Worm (Caenorhabditis elegans): ENCODE measurements around the gene ttc-17.

DNA sequence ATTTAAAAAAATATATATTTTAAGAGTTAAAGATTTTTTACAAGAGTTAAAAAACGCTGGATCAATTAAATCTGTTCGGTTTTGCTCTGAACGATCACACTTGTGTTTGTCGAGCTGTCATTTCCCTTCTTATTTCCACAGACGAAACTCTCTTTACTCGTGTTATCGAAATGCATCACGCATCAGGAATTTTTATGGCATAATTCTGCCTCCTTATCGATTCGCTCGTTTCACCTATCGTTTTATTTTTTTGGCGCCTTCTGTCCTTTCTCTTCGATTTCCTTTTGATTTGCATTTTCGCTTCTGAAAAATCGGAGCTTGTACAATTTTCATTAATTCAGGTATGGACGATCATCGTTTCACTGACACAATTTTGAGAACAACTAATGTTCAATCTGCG, 8.5 kb upstream of the ttc-17 start:
- TF ChIP-seq hmg-11 (tag; optimal IDR thresholded peaks at IDR 0.05) (no peak), ceh-82 (tag; optimal IDR thresholded peaks at IDR 0.05) (no peak), zag-1 (tag; optimal IDR thresholded peaks at IDR 0.05) (no peak), elt-1 (tag; optimal IDR thresholded peaks at IDR 0.05) (no peak), sea-2 (GFP tag; optimal IDR thresholded peaks at IDR 0.05) (no peak), nhr-28 (tag; optimal IDR thresholded peaks at IDR 0.05) (no peak), snpc-4 (tag; optimal IDR thresholded peaks at IDR 0.05) (no peak), lin-15B (tag; optimal IDR thresholded peaks at IDR 0.05) (no peak), ama-1 (optimal IDR thresholded peaks at IDR 0.05) (no peak), lin-39 (tag; optimal IDR thresholded peaks at IDR 0.05) (no peak), elt-2 (tag; optimal IDR thresholded peaks at IDR 0.05) (peak; percentile 44), ZK546.5 (tag; optimal IDR thresholded peaks at IDR 0.05) (no peak)

All from whole organism, L3 larva.